Fruit fly (Drosophila melanogaster): Measurements from ENCODE around the gene CG7239.

- no peak for TF ChIP-seq CG33017 (tag; optimal IDR thresholded peaks at IDR 0.05)
- TF ChIP-seq CG5204 (GFP tag; optimal IDR thresholded peaks at IDR 0.05): no peak
- no peak for TF ChIP-seq ovo (GFP tag; optimal IDR thresholded peaks at IDR 0.05)
- TF ChIP-seq tj (GFP tag; optimal IDR thresholded peaks at IDR 0.05): no peak
- no peak for TF ChIP-seq pad (GFP tag; optimal IDR thresholded peaks at IDR 0.05)
- TF ChIP-seq CG14711 (tag; optimal IDR thresholded peaks at IDR 0.05): no peak
Observed at dm6 chr2L:5781181-5781580, 20.8 kb upstream of the CG7239 start.

Data from whole organism, adult.